Worm (Caenorhabditis elegans) whole organism, midembryonic: ENCODE results near the gene F59B1.6.

Experiments used
- T22C8.4 ChIP-seq: fragments of 200-800 bp; sonication (Bioruptor generic); IDR thresholded peaks from 2 replicates; pipeline ENCODE4 v1.3.6; 2022; ENCODE audit warnings: missing genetic modification characterization, missing compliant biosample characterization
- cog-1 ChIP-seq: sonication (generic microtip); optimal IDR thresholded peaks from 2 replicates; lab custom pipeline; 2016; ENCODE audit warnings: missing genetic modification characterization, missing compliant biosample characterization
- flt-1 ChIP-seq: fragments of 200-800 bp; sonication (Bioruptor generic); IDR thresholded peaks from 2 replicates; pipeline ENCODE4 v1.3.6; 2022; ENCODE audit warnings: missing genetic modification characterization, missing compliant biosample characterization
- klf-2 ChIP-seq: fragments of 200-800 bp; sonication (Bioruptor generic); conservative IDR thresholded peaks from 2 replicates; pipeline ENCODE4 v1.3.6; 2022; ENCODE audit warnings: missing genetic modification reagents, missing genetic modification characterization, missing compliant biosample characterization
- med-1 ChIP-seq: sonication (generic microtip); optimal IDR thresholded peaks from 2 replicates; lab custom pipeline; 2017; ENCODE audit warnings: missing genetic modification characterization, mild to moderate bottlenecking, missing compliant biosample characterization, antibody characterized with exemption, missing genetic modification reagents; ENCODE audit not compliant: insufficient read depth
- ref-1 ChIP-seq: fragments of 200-800 bp; sonication (Bioruptor generic); conservative IDR thresholded peaks from 2 replicates; pipeline ENCODE4 v1.3.6; 2022; ENCODE audit warnings: missing genetic modification reagents, missing genetic modification characterization, missing compliant biosample characterization
- tab-1 ChIP-seq: fragments of 200-800 bp; sonication (Bioruptor generic); IDR thresholded peaks from 2 replicates; pipeline ENCODE4 v1.3.6; 2022; ENCODE audit warnings: missing genetic modification characterization, missing compliant biosample characterization
- ztf-23 ChIP-seq: fragments of 200-800 bp; sonication (Bioruptor generic); IDR thresholded peaks from 2 replicates; pipeline ENCODE4 v1.3.6; 2022; ENCODE audit warnings: missing genetic modification reagents, missing genetic modification characterization, missing compliant biosample characterization
- ztf-29 ChIP-seq: fragments of 200-800 bp; sonication (Bioruptor generic); IDR thresholded peaks from 2 replicates; pipeline ENCODE4 v1.3.6; 2022; ENCODE audit warnings: missing genetic modification reagents, missing genetic modification characterization, missing compliant biosample characterization

The F59B1.6 gene

ce11 chrV:3631591-3631990 lies at the start of gene F59B1.6:
TSS of gene F59B1.6 (minus strand) at chrV:3631691.
- TF ChIP-seq ref-1 (no peak), tab-1 (GFP tag; lab: Robert Waterston, UW) (no peak), ztf-29 (GFP tag; lab: Robert Waterston, UW) (no peak), T22C8.4 (GFP tag; lab: Robert Waterston, UW) (no peak), klf-2 (GFP tag; lab: Robert Waterston, UW) (no peak), med-1 (no peak), ztf-23 (no peak), flt-1 (no peak), cog-1 (tag; lab: Kevin White, UChicago) (no peak)

ce11 chrV:3678513-3678912 lies 47.0 kb upstream of the F59B1.6 start:
- TF ChIP-seq ztf-23, result no peak
- no peak for TF ChIP-seq flt-1
- TF ChIP-seq med-1, result no peak
- no peak for TF ChIP-seq ztf-29 (GFP tag; lab: Robert Waterston, UW)
- no peak for TF ChIP-seq T22C8.4 (GFP tag; lab: Robert Waterston, UW)
- no peak for TF ChIP-seq klf-2 (GFP tag; lab: Robert Waterston, UW)
- TF ChIP-seq tab-1 (GFP tag; lab: Robert Waterston, UW), result no peak
- TF ChIP-seq ref-1, result no peak
- no peak for TF ChIP-seq cog-1 (tag; lab: Kevin White, UChicago)

ce11 chrV:3677212-3677611 lies 45.7 kb upstream of the F59B1.6 start:
- TF ChIP-seq tab-1 (GFP tag; lab: Robert Waterston, UW) (no peak), ztf-29 (GFP tag; lab: Robert Waterston, UW) (no peak), med-1 (no peak), ztf-23 (no peak), flt-1 (no peak), klf-2 (GFP tag; lab: Robert Waterston, UW) (no peak), cog-1 (tag; lab: Kevin White, UChicago) (no peak), T22C8.4 (GFP tag; lab: Robert Waterston, UW) (no peak), ref-1 (no peak)

ce11 chrV:3673080-3673479 lies 41.6 kb upstream of the F59B1.6 start, which contains the start of gene pals-33:
TSS of gene pals-33 (plus strand) at chrV:3673380.
- TF ChIP-seq ref-1, result no peak
- TF ChIP-seq flt-1, result no peak
- TF ChIP-seq ztf-29 (GFP tag; lab: Robert Waterston, UW), result no peak
- TF ChIP-seq med-1, result no peak
- TF ChIP-seq T22C8.4 (GFP tag; lab: Robert Waterston, UW), result no peak

ce11 chrV:3670499-3670898 lies 39.0 kb upstream of the F59B1.6 start, which contains the start of gene Y39H10B.3:
TSS of gene Y39H10B.3 (plus strand) at chrV:3670799.
- TF ChIP-seq cog-1 (tag; lab: Kevin White, UChicago), result no peak
- TF ChIP-seq klf-2 (GFP tag; lab: Robert Waterston, UW), result no peak
- no peak for TF ChIP-seq flt-1
- TF ChIP-seq ztf-23, result no peak
- TF ChIP-seq T22C8.4 (GFP tag; lab: Robert Waterston, UW), result no peak
- TF ChIP-seq med-1, result no peak

- TF ChIP-seq klf-2 (GFP tag; lab: Robert Waterston, UW) (no peak), ref-1 (no peak), ztf-29 (GFP tag; lab: Robert Waterston, UW) (no peak), cog-1 (tag; lab: Kevin White, UChicago) (no peak), T22C8.4 (GFP tag; lab: Robert Waterston, UW) (no peak), tab-1 (GFP tag; lab: Robert Waterston, UW) (no peak), med-1 (no peak), flt-1 (no peak), ztf-23 (no peak)
Measured at ce11 chrV:3668464-3668863, 37.0 kb upstream of the F59B1.6 start, which contains the start of gene Y39H10B.2. TSS of gene Y39H10B.2 (plus strand) at chrV:3668764.

ce11 chrV:3666887-3667286 lies 35.4 kb upstream of the F59B1.6 start, which contains the start of gene str-113:
TSS of gene str-113 (minus strand) at chrV:3666987.
- TF ChIP-seq T22C8.4 (GFP tag; lab: Robert Waterston, UW), result no peak
- no peak for TF ChIP-seq flt-1
- TF ChIP-seq cog-1 (tag; lab: Kevin White, UChicago), result no peak
- no peak for TF ChIP-seq ref-1
- TF ChIP-seq med-1, result no peak
- TF ChIP-seq ztf-29 (GFP tag; lab: Robert Waterston, UW), result no peak
- TF ChIP-seq klf-2 (GFP tag; lab: Robert Waterston, UW), result no peak
- no peak for TF ChIP-seq tab-1 (GFP tag; lab: Robert Waterston, UW)
- no peak for TF ChIP-seq ztf-23

- TF ChIP-seq flt-1 (no peak), cog-1 (tag; lab: Kevin White, UChicago) (no peak), tab-1 (GFP tag; lab: Robert Waterston, UW) (no peak), ref-1 (no peak), klf-2 (GFP tag; lab: Robert Waterston, UW) (no peak), ztf-23 (no peak), med-1 (no peak), T22C8.4 (GFP tag; lab: Robert Waterston, UW) (no peak), ztf-29 (GFP tag; lab: Robert Waterston, UW) (no peak)
Measured at ce11 chrV:3659472-3659871, 28.0 kb upstream of the F59B1.6 start, which contains the start of gene acr-23. TSS of gene acr-23 (minus strand) at chrV:3659572.

- TF ChIP-seq ztf-23 (no peak), klf-2 (GFP tag; lab: Robert Waterston, UW) (no peak), tab-1 (GFP tag; lab: Robert Waterston, UW) (no peak), med-1 (no peak), cog-1 (tag; lab: Kevin White, UChicago) (no peak), T22C8.4 (GFP tag; lab: Robert Waterston, UW) (no peak), flt-1 (no peak), ztf-29 (GFP tag; lab: Robert Waterston, UW) (no peak), ref-1 (no peak)
Measured at ce11 chrV:3649473-3649872, 18.0 kb upstream of the F59B1.6 start, which contains the start of gene str-114. TSS of gene str-114 (plus strand) at chrV:3649773.

ce11 chrV:3647862-3648261 lies 16.4 kb upstream of the F59B1.6 start, which contains the start of gene F59B1.10:
TSS of gene F59B1.10 (minus strand) at chrV:3647962.
- TF ChIP-seq tab-1 (GFP tag; lab: Robert Waterston, UW), result no peak
- no peak for TF ChIP-seq klf-2 (GFP tag; lab: Robert Waterston, UW)
- no peak for TF ChIP-seq ref-1
- TF ChIP-seq T22C8.4 (GFP tag; lab: Robert Waterston, UW), result no peak
- no peak for TF ChIP-seq cog-1 (tag; lab: Kevin White, UChicago)
- TF ChIP-seq ztf-23, result no peak
- TF ChIP-seq flt-1, result no peak
- TF ChIP-seq ztf-29 (GFP tag; lab: Robert Waterston, UW), result no peak
- no peak for TF ChIP-seq med-1
